Worm (Caenorhabditis elegans) whole organism, L4 larva: Measurements from ENCODE around the gene C50E10.2.

Experiments used
- T20F7.1 ChIP-seq: fragments of 200-800 bp; sonication (Bioruptor generic); optimal IDR thresholded peaks from 2 replicates; lab custom pipeline; 2018; ENCODE audit warnings: mild to moderate bottlenecking, missing genetic modification characterization, missing compliant biosample characterization
- arid-1 ChIP-seq: fragments of 200-800 bp; sonication (Bioruptor generic); conservative IDR thresholded peaks from 2 replicates; pipeline ENCODE4 v1.3.6; 2022; ENCODE audit warnings: missing genetic modification reagents, missing genetic modification characterization, missing compliant biosample characterization
- ces-1 ChIP-seq: fragments of 150-350 bp; sonication (generic microtip); optimal IDR thresholded peaks from 4 replicates; lab custom pipeline; 2014; ENCODE audit warnings: missing biosample characterization, missing genetic modification reagents, missing genetic modification characterization
- dve-1 ChIP-seq: sonication (generic microtip); optimal IDR thresholded peaks from 2 replicates; lab custom pipeline; 2017; ENCODE audit warnings: antibody characterized with exemption, mild to moderate bottlenecking, missing genetic modification characterization, missing compliant biosample characterization; ENCODE audit not compliant: insufficient read depth
- mep-1 ChIP-seq: fragments of 150-350 bp; sonication (generic microtip); optimal IDR thresholded peaks from 3 replicates; lab custom pipeline; 2014; ENCODE audit warnings: missing biosample characterization, missing genetic modification characterization
- nhr-77 ChIP-seq: fragments of 150-350 bp; optimal IDR thresholded peaks from 2 replicates; lab custom pipeline; 2014; ENCODE audit warnings: missing biosample characterization, missing genetic modification characterization
- rbr-2 ChIP-seq: sonication (generic microtip); optimal IDR thresholded peaks from 2 replicates; lab custom pipeline; 2016; ENCODE audit warnings: missing genotype, missing genetic modification characterization, missing compliant biosample characterization
- sdz-12 ChIP-seq: fragments of 200-800 bp; sonication (Bioruptor generic); optimal IDR thresholded peaks from 2 replicates; lab custom pipeline; 2018; ENCODE audit warnings: mild to moderate bottlenecking, missing genetic modification characterization, missing compliant biosample characterization

DNA sequence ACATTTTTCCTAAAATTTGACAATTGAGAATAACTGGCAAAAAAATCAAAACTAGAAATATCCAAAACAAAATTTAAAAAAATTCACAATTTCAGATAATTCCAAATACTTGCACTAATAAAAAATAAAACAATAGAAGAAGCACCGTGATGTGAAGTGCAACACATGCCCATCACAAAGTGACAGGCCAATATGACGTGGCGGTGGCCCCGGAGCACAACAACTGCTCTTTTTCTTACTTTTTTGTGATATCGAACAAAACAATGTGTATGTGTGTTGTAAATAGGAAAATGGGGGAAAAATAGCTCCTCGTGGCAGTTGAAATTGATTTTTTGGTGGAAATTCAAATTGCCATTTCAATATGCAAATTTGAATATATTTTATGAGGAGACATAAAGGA lies 44.3 kb upstream of the C50E10.2 start:
- TF ChIP-seq sdz-12 (no peak), nhr-77 (tag; lab: Kevin White, UChicago) (no peak), rbr-2 (tag; lab: Kevin White, UChicago) (no peak), ces-1 (GFP tag; lab: Kevin White, UChicago) (no peak), dve-1 (peak; percentile 16), arid-1 (GFP tag; lab: Robert Waterston, UW) (no peak), mep-1 (tag; lab: Kevin White, UChicago) (no peak), T20F7.1 (GFP tag; lab: Kevin White, UChicago) (peak; percentile 13)
